Worm (Caenorhabditis elegans): ENCODE measurements around the gene F32G8.3.
A peak's percentile ranks its signal among the peaks of the same experiment; 100 is the strongest.

Gene F32G8.3

DNA sequence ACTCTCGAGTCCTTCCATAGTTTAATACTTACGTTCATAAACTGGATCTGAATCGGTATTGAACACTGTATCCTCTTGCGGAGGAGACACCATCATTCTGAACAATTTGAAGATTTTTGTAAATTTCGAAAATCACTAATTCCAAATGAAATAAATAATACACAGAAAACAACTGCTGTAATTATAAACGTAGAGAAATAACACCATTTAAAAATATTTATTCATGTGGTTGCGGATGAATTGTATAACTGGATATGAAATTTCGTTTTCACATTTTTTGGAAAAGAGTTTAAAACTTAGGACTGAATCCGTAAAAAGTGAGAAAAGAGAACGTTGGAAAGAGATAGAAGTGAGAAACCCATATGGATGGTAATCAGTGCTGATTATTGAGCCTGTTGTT, 23.1 kb upstream of the F32G8.3 start, which contains the start of gene mics-1:
TSS of gene mics-1 (minus strand) at position 101 of the 400 bp plus-strand sequence.
- no peak for TF ChIP-seq elt-3 (tag; optimal IDR thresholded peaks at IDR 0.05)
- TF ChIP-seq R02D3.7 (tag; optimal IDR thresholded peaks at IDR 0.05): no peak
- TF ChIP-seq nhr-237 (tag; optimal IDR thresholded peaks at IDR 0.05): no peak
- no peak for TF ChIP-seq nhr-77 (tag; optimal IDR thresholded peaks at IDR 0.05)
- TF ChIP-seq ztf-4 (tag; optimal IDR thresholded peaks at IDR 0.05): no peak
- TF ChIP-seq ZK546.5 (tag; optimal IDR thresholded peaks at IDR 0.05): no peak

DNA sequence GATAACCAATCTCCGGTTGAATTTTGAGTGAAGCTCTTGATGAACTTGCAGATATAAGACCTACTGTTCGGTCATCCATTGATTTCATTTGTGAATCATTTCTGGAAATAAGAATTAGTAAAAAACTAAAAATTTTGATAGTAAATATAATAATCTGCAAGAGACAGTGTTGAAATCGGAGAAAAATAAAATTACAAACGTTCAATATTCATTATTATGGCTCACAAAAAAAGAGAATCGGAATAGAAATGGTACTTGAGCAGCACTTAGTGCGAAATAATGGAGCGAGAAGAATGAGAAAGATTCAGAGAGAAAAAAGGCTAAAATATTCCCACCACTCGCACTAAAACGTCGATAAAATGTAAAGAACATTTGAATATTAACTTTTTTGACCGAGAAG, 21.2 kb upstream of the F32G8.3 start, which contains the start of gene vps-54:
TSS of gene vps-54 (minus strand) at position 101 of the 400 bp plus-strand sequence.
- no peak for TF ChIP-seq R02D3.7 (tag; optimal IDR thresholded peaks at IDR 0.05)
- TF ChIP-seq ztf-4 (tag; optimal IDR thresholded peaks at IDR 0.05): no peak

DNA sequence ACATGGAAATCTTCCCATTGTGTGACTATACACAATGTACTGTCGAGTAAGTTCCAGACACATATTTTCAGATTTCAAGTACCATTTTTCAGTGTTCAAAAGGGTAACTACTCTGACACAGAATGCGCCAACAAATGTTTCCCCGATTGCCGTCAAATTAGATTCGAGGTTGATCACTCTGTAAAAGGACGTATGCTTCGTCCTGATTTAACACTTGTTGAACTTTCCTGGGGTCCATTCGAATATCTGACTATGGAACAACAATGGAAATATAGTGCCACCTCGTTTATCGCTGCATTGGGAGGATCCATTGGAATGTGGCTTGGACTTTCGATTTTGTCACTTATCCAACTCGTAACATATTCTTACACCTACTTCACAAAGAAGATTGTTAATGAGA, 19.1 kb upstream of the F32G8.3 start:
- TF ChIP-seq lsy-12 (tag; optimal IDR thresholded peaks at IDR 0.05) (no peak), nhr-11 (tag; optimal IDR thresholded peaks at IDR 0.05) (no peak), nhr-28 (tag; optimal IDR thresholded peaks at IDR 0.05) (no peak), nhr-67 (tag; optimal IDR thresholded peaks at IDR 0.05) (no peak), ceh-16 (tag; optimal IDR thresholded peaks at IDR 0.05) (no peak), daf-12 (tag; optimal IDR thresholded peaks at IDR 0.05) (no peak), zag-1 (tag; optimal IDR thresholded peaks at IDR 0.05) (no peak), egl-27 (tag; optimal IDR thresholded peaks at IDR 0.05) (no peak), nhr-25 (tag; optimal IDR thresholded peaks at IDR 0.05) (no peak), mml-1 (tag; optimal IDR thresholded peaks at IDR 0.05) (no peak), ceh-82 (tag; optimal IDR thresholded peaks at IDR 0.05) (no peak), ceh-28 (tag; optimal IDR thresholded peaks at IDR 0.05) (no peak), ceh-9 (tag; optimal IDR thresholded peaks at IDR 0.05) (no peak), fkh-10 (GFP tag; optimal IDR thresholded peaks at IDR 0.05) (no peak), nhr-77 (tag; optimal IDR thresholded peaks at IDR 0.05) (no peak), ama-1 (optimal IDR thresholded peaks at IDR 0.05) (no peak)

- TF ChIP-seq fkh-2 (tag; optimal IDR thresholded peaks at IDR 0.05): no peak
- no peak for TF ChIP-seq R02D3.7 (tag; optimal IDR thresholded peaks at IDR 0.05)
- no peak for TF ChIP-seq elt-2 (tag; optimal IDR thresholded peaks at IDR 0.05)
- no peak for TF ChIP-seq sea-2 (GFP tag; optimal IDR thresholded peaks at IDR 0.05)
- no peak for TF ChIP-seq aly-2 (tag; optimal IDR thresholded peaks at IDR 0.05)
- TF ChIP-seq jun-1 (tag; optimal IDR thresholded peaks at IDR 0.05): no peak
- no peak for TF ChIP-seq unc-62 (GFP tag; optimal IDR thresholded peaks at IDR 0.05)
These were observed 17.5 kb upstream of the F32G8.3 start, which contains the start of gene del-6 for ce11 chrV:10572614-10573013. del-6 (plus strand) TSS chrV:10572914.

DNA sequence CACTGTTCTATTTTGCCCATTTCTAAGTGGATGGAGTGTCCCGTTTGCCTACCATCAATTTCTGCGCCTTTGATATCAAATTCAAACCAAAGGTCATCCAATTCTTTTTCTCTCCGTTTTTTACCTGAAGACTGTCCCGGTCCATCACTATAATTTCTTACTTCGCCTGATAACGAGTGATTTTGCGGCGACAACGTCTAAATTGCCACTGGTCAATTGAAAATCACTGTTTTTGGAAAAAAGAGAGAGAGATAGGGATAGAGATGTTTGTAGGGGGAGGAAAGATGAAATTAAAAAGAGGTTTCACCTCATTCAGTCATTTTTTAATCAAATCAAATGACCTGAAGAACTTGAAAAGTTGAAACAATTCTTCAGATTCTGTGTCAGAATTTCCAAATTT, 16.4 kb upstream of the F32G8.3 start:
- TF ChIP-seq egl-27 (tag; optimal IDR thresholded peaks at IDR 0.05): no peak
- TF ChIP-seq elt-3 (tag; optimal IDR thresholded peaks at IDR 0.05): peak in 1 of 3 experiments; percentile 1

- TF ChIP-seq nhr-43 (tag; optimal IDR thresholded peaks at IDR 0.05; ENCODE audit: poor library complexity, severe bottlenecking) (no peak), ztf-4 (tag; optimal IDR thresholded peaks at IDR 0.05) (no peak), elt-3 (tag; optimal IDR thresholded peaks at IDR 0.05) (no peak), fkh-10 (GFP tag; optimal IDR thresholded peaks at IDR 0.05) (no peak), snpc-4 (tag; optimal IDR thresholded peaks at IDR 0.05) (no peak), R02D3.7 (tag; optimal IDR thresholded peaks at IDR 0.05) (no peak), unc-39 (tag; optimal IDR thresholded peaks at IDR 0.05) (no peak), lsy-12 (tag; optimal IDR thresholded peaks at IDR 0.05) (no peak), ceh-82 (tag; optimal IDR thresholded peaks at IDR 0.05) (no peak), ceh-16 (tag; optimal IDR thresholded peaks at IDR 0.05) (no peak), daf-12 (tag; optimal IDR thresholded peaks at IDR 0.05) (no peak), unc-62 (GFP tag; optimal IDR thresholded peaks at IDR 0.05) (no peak), tbx-2 (tag; optimal IDR thresholded peaks at IDR 0.05) (no peak), pqm-1 (tag; optimal IDR thresholded peaks at IDR 0.05) (no peak), fkh-2 (tag; optimal IDR thresholded peaks at IDR 0.05) (no peak), ceh-9 (tag; optimal IDR thresholded peaks at IDR 0.05) (no peak)
These were observed 13.4 kb upstream of the F32G8.3 start for ce11 chrV:10568496-10568895.

Measured in whole organism, L3 larva.